Worm (Caenorhabditis elegans) whole organism, L4 larva: ENCODE data around the gene his-4.

ENCODE experiments used
- F44E2.7 ChIP-seq: fragments of 200-800 bp; sonication (Bioruptor generic); IDR thresholded peaks from 2 replicates; pipeline ENCODE4 v2.1.2; 2022; ENCODE audit warnings: missing genetic modification characterization, missing compliant biosample characterization
- Y75B8A.6 ChIP-seq: fragments of 200-800 bp; sonication (Bioruptor generic); IDR thresholded peaks from 2 replicates; pipeline ENCODE4 v1.3.6; 2022; ENCODE audit warnings: missing genetic modification reagents, missing genetic modification characterization, missing compliant biosample characterization
- ZK337.2 ChIP-seq: fragments of 200-800 bp; sonication (Bioruptor generic); IDR thresholded peaks from 2 replicates; pipeline ENCODE4 v1.3.6; 2022; ENCODE audit warnings: missing genetic modification reagents, missing genetic modification characterization, missing compliant biosample characterization
- ZK546.5 ChIP-seq, 2 experiments: sonication (generic microtip); optimal IDR thresholded peaks; 2 replicates each; lab custom pipeline; 2017; ENCODE audit warnings: missing biosample characterization in 2 of 2, missing genetic modification characterization in 2 of 2
- aly-2 ChIP-seq: sonication (generic microtip); optimal IDR thresholded peaks from 2 replicates; lab custom pipeline; 2018; ENCODE audit warnings: missing biosample characterization, missing genetic modification characterization
- ceh-82 ChIP-seq: sonication (generic microtip); optimal IDR thresholded peaks from 2 replicates; lab custom pipeline; 2017; ENCODE audit warnings: missing biosample characterization, missing genetic modification characterization
- egl-27 ChIP-seq: sonication (generic microtip); optimal IDR thresholded peaks from 3 replicates; lab custom pipeline; 2017; ENCODE audit warnings: missing biosample characterization, missing genetic modification reagents, missing genetic modification characterization
- egl-43 ChIP-seq: fragments of 200-800 bp; sonication (Bioruptor generic); IDR thresholded peaks from 2 replicates; pipeline ENCODE4 v1.3.6; 2022; ENCODE audit warnings: missing genetic modification reagents, missing genetic modification characterization, missing compliant biosample characterization
- hlh-11 ChIP-seq: fragments of 200-800 bp; sonication (Bioruptor generic); optimal IDR thresholded peaks from 2 replicates; lab custom pipeline; 2018; ENCODE audit warnings: mild to moderate bottlenecking, missing genetic modification characterization, missing compliant biosample characterization
- hlh-30 ChIP-seq: sonication (generic microtip); optimal IDR thresholded peaks from 2 replicates; lab custom pipeline; 2017; ENCODE audit warnings: antibody characterized with exemption, mild to moderate bottlenecking, missing genetic modification characterization, missing compliant biosample characterization; ENCODE audit not compliant: insufficient read depth
- jun-1 ChIP-seq: fragments of 150-350 bp; optimal IDR thresholded peaks from 2 replicates; lab custom pipeline; 2014; ENCODE audit warnings: missing biosample characterization, missing genetic modification reagents, missing genetic modification characterization
- lin-15B ChIP-seq: fragments of 150-350 bp; sonication (generic microtip); optimal IDR thresholded peaks from 3 replicates; lab custom pipeline; 2014; ENCODE audit warnings: missing biosample characterization, missing genetic modification characterization
- nhr-11 ChIP-seq: fragments of 150-350 bp; optimal IDR thresholded peaks from 2 replicates; lab custom pipeline; 2014; ENCODE audit warnings: missing biosample characterization, missing genetic modification characterization
- unc-62 ChIP-seq, 3 experiments: fragments of 150-350 bp in 1 of 3; sonication (generic microtip); optimal IDR thresholded peaks in 2 of 3; peaks in 1 of 3; 1 replicate in 1 of 3; 2 replicates in 2 of 3; lab custom pipeline; 2014 to 2017; ENCODE audit warnings: missing biosample characterization in 3 of 3, missing genetic modification characterization in 3 of 3, missing genetic modification reagents in 3 of 3, missing genotype in 1 of 3

ce11 chrV:16020042-16020441 lies 20.3 kb downstream of the his-4 start, which contains the start of gene srx-44:
- TF ChIP-seq egl-43 (GFP tag; lab: Robert Waterston, UW) = no peak
- TF ChIP-seq nhr-11 = no peak
- TF ChIP-seq jun-1 (tag; lab: Kevin White, UChicago) = no peak
- TF ChIP-seq egl-27 = no peak
- TF ChIP-seq hlh-30 (tag; lab: Kevin White, UChicago) = no peak
- TF ChIP-seq ceh-82 (tag; lab: Kevin White, UChicago) = no peak
- no peak for TF ChIP-seq ZK546.5 (tag; optimal IDR thresholded peaks at IDR 0.05; lab: Kevin White, UChicago)
- TF ChIP-seq lin-15B (tag; lab: Kevin White, UChicago) = no peak
- no peak for TF ChIP-seq Y75B8A.6 (GFP tag; lab: Robert Waterston, UW)
- no peak for TF ChIP-seq F44E2.7 (GFP tag; lab: Robert Waterston, UW)
- TF ChIP-seq unc-62 (GFP tag; optimal IDR thresholded peaks at IDR 0.05 in 1 of 2; lab: Kevin White, UChicago) = no peak
- TF ChIP-seq unc-62 (tag; optimal IDR thresholded peaks at IDR 0.05; lab: Kevin White, UChicago) = no peak
- TF ChIP-seq aly-2 (tag; lab: Kevin White, UChicago) = no peak
- TF ChIP-seq hlh-11 (tag; lab: Kevin White, UChicago) = no peak
- no peak for TF ChIP-seq ZK337.2
